Worm (Caenorhabditis elegans): ENCODE measurements around the gene Y41E3.18.
A peak's percentile ranks its signal among the peaks of the same experiment; 100 is the strongest.

The Y41E3.18 gene

DNA sequence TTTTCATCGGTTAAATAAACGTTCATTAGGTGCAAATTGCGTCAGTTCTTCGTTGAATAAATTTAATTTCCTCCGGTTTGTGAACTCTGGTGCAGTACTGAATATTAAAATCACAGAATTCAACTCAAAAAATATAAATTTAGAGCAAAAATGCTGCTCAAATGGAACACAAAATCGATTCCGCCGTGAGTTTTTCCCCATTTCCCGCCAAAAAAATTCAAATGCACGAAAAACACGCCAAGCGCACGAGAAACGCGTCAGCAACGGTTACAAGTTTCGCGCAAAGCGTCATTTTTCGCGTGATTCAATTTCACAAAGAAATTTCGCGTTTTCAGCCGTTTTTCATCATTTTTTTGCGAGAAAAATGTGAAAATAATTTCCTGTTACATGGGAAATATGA lies 26.1 kb downstream of the Y41E3.18 start, which contains the start of gene hrpu-1 (continued):
- peak; percentile 64 for TF ChIP-seq nhr-90 (tag; optimal IDR thresholded peaks at IDR 0.05; ENCODE audit: poor library complexity)

ce11 chrIV:15038821-15039220 lies 26.7 kb downstream of the Y41E3.18 start:
- TF ChIP-seq nhr-77 (tag; optimal IDR thresholded peaks at IDR 0.05) (no peak), efl-1 (optimal IDR thresholded peaks at IDR 0.05) (no peak), efl-1 (GFP tag; optimal IDR thresholded peaks at IDR 0.05 in 1 of 2) (peak in 1 of 2 experiments; percentile 53), vab-15 (tag; optimal IDR thresholded peaks at IDR 0.05) (no peak), nhr-76 (tag; optimal IDR thresholded peaks at IDR 0.05) (no peak), ceh-8 (GFP tag; optimal IDR thresholded peaks at IDR 0.05) (no peak)

ce11 chrIV:15037492-15037891 lies 28.1 kb downstream of the Y41E3.18 start:
- TF ChIP-seq nhr-47 (tag; optimal IDR thresholded peaks at IDR 0.05) (no peak), efl-1 (optimal IDR thresholded peaks at IDR 0.05) (no peak), efl-1 (GFP tag; optimal IDR thresholded peaks at IDR 0.05 in 1 of 2) (peak in 1 of 2 experiments; percentile 81)

DNA sequence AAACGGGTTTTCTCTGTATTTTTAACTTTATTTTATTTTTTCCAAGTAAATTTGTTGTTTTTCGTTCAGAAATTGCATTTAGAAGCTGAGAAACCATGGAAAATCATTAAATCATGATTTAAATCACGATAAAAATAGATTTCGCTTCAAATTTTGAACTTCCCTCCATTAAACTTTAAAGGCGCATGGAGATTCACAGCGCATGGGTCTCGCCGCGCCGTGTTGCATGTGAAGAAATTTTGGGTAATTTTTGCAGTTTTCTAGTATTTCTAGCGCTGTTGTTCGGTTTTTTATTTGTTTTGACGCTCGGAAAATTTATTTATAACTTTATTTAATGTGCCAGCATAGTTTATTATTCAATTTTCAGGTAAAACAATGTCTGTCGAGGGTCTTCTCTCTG lies 28.6 kb downstream of the Y41E3.18 start, which contains the start of gene eef-1B.2:
Gene eef-1B.2, plus strand, starts transcription at position 358 of the 400 bp plus-strand sequence.
- TF ChIP-seq unc-130 (tag; optimal IDR thresholded peaks at IDR 0.05) (peak; percentile 73), lsy-2 (tag; optimal IDR thresholded peaks at IDR 0.05) (peak; percentile 71 to 89), ceh-82 (tag; optimal IDR thresholded peaks at IDR 0.05) (peak in 2 of 3 experiments; percentile 47 to 62), lin-13 (GFP tag; optimal IDR thresholded peaks at IDR 0.05) (peak; percentile 47), nhr-47 (tag; optimal IDR thresholded peaks at IDR 0.05) (peak; percentile 65), nhr-19 (GFP tag; conservative IDR thresholded peaks at IDR 0.05) (peak; percentile 54), lin-15B (tag; optimal IDR thresholded peaks at IDR 0.05) (peak; percentile 59), mab-9 (GFP tag; IDR thresholded peaks at IDR 0.05) (no peak), dpl-1 (GFP tag; optimal IDR thresholded peaks at IDR 0.05) (peak; percentile 93 to 95 (median 93)), nhr-237 (tag; optimal IDR thresholded peaks at IDR 0.05) (peak; percentile 29), xbp-1 (tag; optimal IDR thresholded peaks at IDR 0.05) (peak; percentile 72), C16A3.4 (tag; optimal IDR thresholded peaks at IDR 0.05) (peak; percentile 80), fkh-8 (tag; optimal IDR thresholded peaks at IDR 0.05) (peak; percentile 24), egl-13 (tag; optimal IDR thresholded peaks at IDR 0.05) (peak; percentile 16), vab-15 (tag; optimal IDR thresholded peaks at IDR 0.05) (no peak), nhr-71 (tag; optimal IDR thresholded peaks at IDR 0.05) (peak; percentile 73), dsc-1 (tag; optimal IDR thresholded peaks at IDR 0.05) (peak; percentile 26), skn-1 (tag; optimal IDR thresholded peaks at IDR 0.05) (peak; percentile 76), fkh-4 (tag; optimal IDR thresholded peaks at IDR 0.05; ENCODE audit: borderline replicate concordance) (no peak), swsn-7 (tag; optimal IDR thresholded peaks at IDR 0.05) (peak; percentile 48), F16B12.6 (tag; optimal IDR thresholded peaks at IDR 0.05) (peak; percentile 61), snu-23 (GFP tag; optimal IDR thresholded peaks at IDR 0.05) (peak; percentile 78), zag-1 (tag; optimal IDR thresholded peaks at IDR 0.05) (no peak), lin-39 (tag; optimal IDR thresholded peaks at IDR 0.05) (no peak), tbx-2 (tag; optimal IDR thresholded peaks at IDR 0.05) (peak; percentile 61), mep-1 (tag; optimal IDR thresholded peaks at IDR 0.05) (peak; percentile 84), nhr-85 (tag) (peak; percentile 16), grh-1 (GFP tag; IDR thresholded peaks at IDR 0.05) (no peak), mdl-1 (tag; optimal IDR thresholded peaks at IDR 0.05) (peak in 1 of 2 experiments; percentile 71), nhr-77 (tag; optimal IDR thresholded peaks at IDR 0.05) (peak; percentile 21), nhr-90 (tag; optimal IDR thresholded peaks at IDR 0.05; ENCODE audit: poor library complexity) (peak; percentile 14), lin-35 (GFP tag; optimal IDR thresholded peaks at IDR 0.05) (peak; percentile 94 to 96), C34B4.2 (tag; optimal IDR thresholded peaks at IDR 0.05) (no peak), pag-3 (tag; optimal IDR thresholded peaks at IDR 0.05; ENCODE audit: borderline replicate concordance, insufficient read depth) (no peak), elt-3 (tag; optimal IDR thresholded peaks at IDR 0.05) (peak in 1 of 6 experiments; percentile 75), jun-1 (tag; optimal IDR thresholded peaks at IDR 0.05) (peak; percentile 20), nhr-20 (tag; optimal IDR thresholded peaks at IDR 0.05) (peak; percentile 66), fkh-10 (GFP tag; optimal IDR thresholded peaks at IDR 0.05) (no peak), isw-1 (GFP tag; IDR thresholded peaks at IDR 0.05) (peak; percentile 52), ztf-11 (tag; optimal IDR thresholded peaks at IDR 0.05) (no peak), efl-1 (optimal IDR thresholded peaks at IDR 0.05) (peak; percentile 93 to 97), efl-1 (GFP tag; optimal IDR thresholded peaks at IDR 0.05 in 1 of 2) (peak; percentile 95 to 99), unc-86 (tag; optimal IDR thresholded peaks at IDR 0.05) (peak; percentile 8)

Measured in whole organism, L1 larva.